Fruit fly (Drosophila melanogaster) whole organism, wandering third instar larva: ENCODE measurements around the gene CG13272.

Experiments used
- Dfd ChIP-seq: fragments of >200 bp; optimal IDR thresholded peaks from 2 replicates; lab custom pipeline; 2017; ENCODE audit warnings: missing biosample characterization, missing genetic modification characterization
- OdsH ChIP-seq: fragments of 200-800 bp; sonication (Bioruptor generic); optimal IDR thresholded peaks from 2 replicates; lab custom pipeline; 2016; ENCODE audit warnings: missing biosample characterization, mild to moderate bottlenecking, missing genetic modification characterization
- brk ChIP-seq: fragments of 200-800 bp; sonication (Bioruptor generic); optimal IDR thresholded peaks from 2 replicates; lab custom pipeline; 2016; ENCODE audit warnings: missing biosample characterization, mild to moderate bottlenecking, missing genetic modification characterization
- jim ChIP-seq: fragments of 175-275, 200-325 bp; sonication (Bioruptor generic); optimal IDR thresholded peaks from 2 replicates; lab custom pipeline; 2016; ENCODE audit warnings: missing biosample characterization, mild to moderate bottlenecking, missing genetic modification characterization

- TF ChIP-seq Dfd: no peak
- no peak for TF ChIP-seq brk (GFP tag; lab: Kevin White, UChicago)
- TF ChIP-seq OdsH (GFP tag; lab: Kevin White, UChicago): no peak
- no peak for TF ChIP-seq jim (GFP tag; lab: Kevin White, UChicago)
These were observed 43.3 kb downstream of the CG13272 start for dm6 chr2L:16847948-16848347.
